Worm (Caenorhabditis elegans): ENCODE data around the gene dod-17.

DNA sequence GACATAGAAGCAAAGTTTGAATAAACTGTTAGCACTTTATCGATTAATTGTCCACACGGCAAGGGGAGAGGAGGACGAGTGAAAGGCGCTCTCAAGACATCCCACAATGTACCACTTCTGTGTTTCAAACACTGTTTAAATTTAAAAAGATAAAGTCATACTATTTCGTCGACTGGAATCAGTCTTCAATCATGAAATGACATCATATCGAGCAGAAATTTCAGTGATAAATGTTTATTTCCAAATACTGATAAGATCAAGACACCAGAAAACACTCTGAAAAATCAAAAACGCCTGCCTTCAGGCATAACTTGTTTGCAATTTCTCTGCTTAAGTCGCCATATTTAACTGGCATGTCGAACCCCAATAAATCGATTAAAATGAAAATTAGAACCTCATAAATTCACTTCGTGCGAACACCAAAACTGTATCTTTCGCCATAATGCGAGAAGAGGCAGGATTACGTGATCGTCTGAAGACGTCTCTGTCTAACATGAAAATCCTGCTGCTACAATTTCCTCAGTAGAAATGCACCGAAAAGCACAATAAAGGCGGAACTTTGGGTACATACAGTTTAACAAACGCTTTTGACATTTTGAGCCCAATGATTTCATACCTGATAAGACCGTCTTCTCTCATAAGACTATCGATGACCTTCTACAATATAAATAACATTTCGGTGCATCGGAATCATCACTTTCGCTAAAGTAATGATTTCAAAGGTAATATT lies 2.4 kb downstream of the dod-17 start, which contains the start of gene K10D11.2:
- TF ChIP-seq T22C8.4 (GFP tag; IDR thresholded peaks at IDR 0.05) (no peak), ztf-29 (GFP tag; IDR thresholded peaks at IDR 0.05) (no peak)
